Worm (Caenorhabditis elegans): Measurements from ENCODE around the gene Y47D7A.7.

DNA sequence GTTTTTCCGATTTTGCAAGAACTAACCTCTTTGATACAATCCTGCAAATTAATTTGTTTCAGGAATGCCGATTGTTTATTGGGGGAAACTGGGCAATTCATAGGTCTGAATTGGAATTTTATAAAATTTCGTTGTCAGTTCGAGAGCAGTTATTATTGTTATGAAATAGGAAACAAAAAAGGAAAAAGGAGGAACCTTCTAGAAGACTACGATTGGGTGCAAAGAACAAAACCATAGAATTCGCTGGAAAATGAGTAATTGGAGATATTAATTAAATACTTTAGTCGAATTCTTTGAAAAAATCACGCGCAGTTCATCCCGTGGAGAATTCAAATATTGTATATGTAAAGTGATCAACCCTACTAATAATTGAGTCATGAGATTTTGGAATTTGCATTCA is 32.3 kb downstream of the Y47D7A.7 start, which contains the start of gene F13A2.9:
- no peak for TF ChIP-seq him-1 (tag; optimal IDR thresholded peaks at IDR 0.05)
- no peak for TF ChIP-seq W03F9.2 (tag; optimal IDR thresholded peaks at IDR 0.05)
- TF ChIP-seq dao-5 (tag; optimal IDR thresholded peaks at IDR 0.05) = no peak
